Worm (Caenorhabditis elegans) whole organism, L2 larva: Measurements from ENCODE around the gene his-2.

Experiments
- C34F6.9 ChIP-seq: fragments of 150-350 bp; optimal IDR thresholded peaks from 2 replicates; lab custom pipeline; 2014; ENCODE audit warnings: missing biosample characterization, missing genetic modification characterization
- F13H6.1 ChIP-seq: sonication (generic microtip); optimal IDR thresholded peaks from 2 replicates; lab custom pipeline; 2016; ENCODE audit warnings: missing genetic modification characterization, missing compliant biosample characterization
- Y55F3AM.14 ChIP-seq: fragments of 200-800 bp; sonication (Bioruptor generic); optimal IDR thresholded peaks from 2 replicates; lab custom pipeline; 2018; ENCODE audit warnings: mild to moderate bottlenecking, missing genetic modification characterization, missing compliant biosample characterization
- ZK546.5 ChIP-seq: sonication (generic microtip); optimal IDR thresholded peaks from 2 replicates; lab custom pipeline; 2017; ENCODE audit warnings: missing biosample characterization, missing genetic modification characterization
- alr-1 ChIP-seq: fragments of 150-350 bp; optimal IDR thresholded peaks from 2 replicates; lab custom pipeline; 2014; ENCODE audit warnings: missing biosample characterization, missing genetic modification characterization
- blmp-1 ChIP-seq: sonication (generic microtip); optimal IDR thresholded peaks from 2 replicates; lab custom pipeline; 2017; ENCODE audit warnings: missing genetic modification characterization, mild to moderate bottlenecking, missing compliant biosample characterization, antibody characterized with exemption, moderate library complexity; ENCODE audit not compliant: insufficient read depth
- ceh-82 ChIP-seq: fragments of 150-350 bp; optimal IDR thresholded peaks from 2 replicates; lab custom pipeline; 2014; ENCODE audit warnings: missing biosample characterization, missing genetic modification characterization
- crh-2 ChIP-seq: sonication (generic microtip); optimal IDR thresholded peaks from 2 replicates; lab custom pipeline; 2017; ENCODE audit warnings: missing biosample characterization, missing genetic modification characterization
- egl-27 ChIP-seq: sonication (generic microtip); optimal IDR thresholded peaks from 3 replicates; lab custom pipeline; 2017; ENCODE audit warnings: missing biosample characterization, missing genetic modification reagents, missing genetic modification characterization
- elt-1 ChIP-seq: fragments of 150-350 bp; optimal IDR thresholded peaks from 2 replicates; lab custom pipeline; 2014; ENCODE audit warnings: missing biosample characterization, missing genetic modification characterization
- elt-3 ChIP-seq: sonication (generic microtip); optimal IDR thresholded peaks from 2 replicates; lab custom pipeline; 2017; ENCODE audit warnings: missing biosample characterization, missing genetic modification characterization
- fos-1 ChIP-seq: fragments of 150-350 bp; optimal IDR thresholded peaks from 2 replicates; lab custom pipeline; 2014; ENCODE audit warnings: missing biosample characterization, missing genetic modification characterization
- gmeb-1 ChIP-seq: fragments of 150-350 bp; optimal IDR thresholded peaks from 2 replicates; lab custom pipeline; 2014; ENCODE audit warnings: missing biosample characterization, missing genetic modification characterization
- lin-11 ChIP-seq: fragments of 150-350 bp; sonication (generic microtip); optimal IDR thresholded peaks from 2 replicates; lab custom pipeline; 2014; ENCODE audit warnings: missing biosample characterization, missing genetic modification characterization, inconsistent platforms, mixed read lengths
- lin-39 ChIP-seq: fragments of 150-350 bp; optimal IDR thresholded peaks from 2 replicates; lab custom pipeline; 2014; ENCODE audit warnings: missing biosample characterization, missing genetic modification reagents, missing genetic modification characterization
- lsy-2 ChIP-seq, 2 experiments: fragments of 150-350 bp in 1 of 2; sonication (generic microtip) in 1 of 2; optimal IDR thresholded peaks; 2 replicates each; lab custom pipeline; 2014 to 2017; ENCODE audit warnings: missing biosample characterization in 2 of 2, missing genetic modification characterization in 2 of 2
- mbf-1 ChIP-seq: sonication (generic microtip); optimal IDR thresholded peaks from 2 replicates; lab custom pipeline; 2017; ENCODE audit warnings: missing biosample characterization, missing genetic modification characterization
- mdl-1 ChIP-seq, 2 experiments: fragments of 150-350 bp in 1 of 2; sonication (generic microtip) in 1 of 2; optimal IDR thresholded peaks; 2 replicates each; lab custom pipeline; 2017; ENCODE audit warnings: missing biosample characterization in 2 of 2, missing genetic modification characterization in 2 of 2
- nhr-11 ChIP-seq: fragments of 150-350 bp; optimal IDR thresholded peaks from 2 replicates; lab custom pipeline; 2014; ENCODE audit warnings: missing biosample characterization, missing genetic modification characterization
- nhr-12 ChIP-seq: fragments of 150-350 bp; optimal IDR thresholded peaks from 2 replicates; lab custom pipeline; 2014; ENCODE audit warnings: missing biosample characterization, missing genetic modification characterization
- nhr-237 ChIP-seq: fragments of 150-350 bp; optimal IDR thresholded peaks from 2 replicates; lab custom pipeline; 2014; ENCODE audit warnings: missing biosample characterization, missing genetic modification characterization
- nhr-25 ChIP-seq: fragments of 150-350 bp; sonication (generic microtip); optimal IDR thresholded peaks from 3 replicates; lab custom pipeline; 2014; ENCODE audit warnings: missing biosample characterization, missing genetic modification characterization
- nhr-77 ChIP-seq: fragments of 150-350 bp; optimal IDR thresholded peaks from 2 replicates; lab custom pipeline; 2014; ENCODE audit warnings: missing biosample characterization, missing genetic modification characterization
- peb-1 ChIP-seq: fragments of 150-350 bp; optimal IDR thresholded peaks from 2 replicates; lab custom pipeline; 2014; ENCODE audit warnings: missing biosample characterization, missing genetic modification characterization
- sem-4 ChIP-seq: fragments of 150-350 bp; optimal IDR thresholded peaks from 2 replicates; lab custom pipeline; 2014; ENCODE audit warnings: missing biosample characterization, missing genetic modification reagents, missing genetic modification characterization
- sma-3 ChIP-seq: sonication (generic microtip); optimal IDR thresholded peaks from 2 replicates; lab custom pipeline; 2016; ENCODE audit warnings: missing genetic modification reagents, missing genetic modification characterization, missing compliant biosample characterization
- sma-9 ChIP-seq, 2 experiments: fragments of 150-350 bp in 1 of 2; sonication (generic microtip) in 1 of 2; optimal IDR thresholded peaks; 2 replicates each; lab custom pipeline; 2014 to 2016; ENCODE audit warnings: missing genetic modification characterization in 2 of 2, mild to moderate bottlenecking in 1 of 2, missing biosample characterization in 1 of 2, missing compliant biosample characterization in 1 of 2, missing genetic modification reagents in 1 of 2, moderate library complexity in 1 of 2
- snpc-4 ChIP-seq: fragments of 150-350 bp; optimal IDR thresholded peaks from 2 replicates; lab custom pipeline; 2014; ENCODE audit warnings: missing biosample characterization, missing genetic modification characterization
- unc-39 ChIP-seq: fragments of 150-350 bp; optimal IDR thresholded peaks from 2 replicates; lab custom pipeline; 2014; ENCODE audit warnings: missing biosample characterization, missing genetic modification characterization
- unc-62 ChIP-seq: fragments of 150-350 bp; optimal IDR thresholded peaks from 2 replicates; lab custom pipeline; 2014; ENCODE audit warnings: missing biosample characterization, missing genetic modification reagents, missing genetic modification characterization
- zag-1 ChIP-seq: fragments of 150-350 bp; optimal IDR thresholded peaks from 2 replicates; lab custom pipeline; 2014; ENCODE audit warnings: missing biosample characterization, missing genetic modification characterization
- ztf-1 ChIP-seq: fragments of 200-800 bp; sonication (Bioruptor generic); conservative IDR thresholded peaks from 2 replicates; pipeline ENCODE4 v1.3.6; 2022; ENCODE audit warnings: missing genetic modification characterization, missing compliant biosample characterization
- ztf-4 ChIP-seq: fragments of 150-350 bp; optimal IDR thresholded peaks from 2 replicates; lab custom pipeline; 2014; ENCODE audit warnings: missing biosample characterization, missing genetic modification characterization

his-2 gene

ce11 chrV:16020042-16020441 is 22.0 kb downstream of the his-2 start, which contains the start of gene srx-44:
srx-44 (plus strand) TSS chrV:16020342.
- TF ChIP-seq lin-39 (tag; lab: Kevin White, UChicago) (no peak), Y55F3AM.14 (GFP tag; lab: Kevin White, UChicago) (no peak), lin-11 (tag; lab: Kevin White, UChicago) (no peak), nhr-77 (tag; lab: Kevin White, UChicago) (no peak), elt-3 (tag; lab: Kevin White, UChicago) (no peak), mbf-1 (tag; lab: Kevin White, UChicago) (no peak), sem-4 (tag; lab: Kevin White, UChicago) (no peak), zag-1 (tag; lab: Kevin White, UChicago) (no peak), ztf-1 (GFP tag; lab: Robert Waterston, UW) (no peak)

ce11 chrV:16017671-16018070 is 24.4 kb downstream of the his-2 start, which contains the start of gene srx-43:
srx-43 (plus strand) TSS chrV:16017971.
- TF ChIP-seq ztf-4 (no peak), sma-9 (GFP tag; optimal IDR thresholded peaks at IDR 0.05; lab: Kevin White, UChicago) (no peak), sma-9 (tag; optimal IDR thresholded peaks at IDR 0.05; lab: Kevin White, UChicago) (no peak), ceh-82 (tag; lab: Kevin White, UChicago) (no peak)
- TF ChIP-seq, all 48 proteins: peak for 0

ce11 chrV:16016977-16017376 is 25.1 kb downstream of the his-2 start:
- TF ChIP-seq Y55F3AM.14 (GFP tag; lab: Kevin White, UChicago) (no peak), zag-1 (tag; lab: Kevin White, UChicago) (no peak), nhr-11 (no peak), lin-11 (tag; lab: Kevin White, UChicago) (no peak), ZK546.5 (tag; lab: Kevin White, UChicago) (no peak), gmeb-1 (tag; lab: Kevin White, UChicago) (no peak), C34F6.9 (tag; lab: Kevin White, UChicago) (no peak), blmp-1 (tag; lab: Kevin White, UChicago) (no peak), mdl-1 (tag; optimal IDR thresholded peaks at IDR 0.05; lab: Kevin White, UChicago) (no peak), egl-27 (tag; lab: Kevin White, UChicago) (no peak), ceh-82 (tag; lab: Kevin White, UChicago) (no peak), fos-1 (tag; lab: Kevin White, UChicago) (no peak), elt-1 (tag; lab: Kevin White, UChicago) (no peak), lsy-2 (tag; optimal IDR thresholded peaks at IDR 0.05; lab: Kevin White, UChicago) (no peak), sma-3 (no peak), unc-62 (GFP tag; lab: Kevin White, UChicago) (no peak), nhr-12 (no peak), elt-3 (tag; lab: Kevin White, UChicago) (no peak)

- TF ChIP-seq alr-1 (tag; lab: Kevin White, UChicago) (no peak), elt-1 (tag; lab: Kevin White, UChicago) (no peak)
Observed at ce11 chrV:16015652-16016051, 26.4 kb downstream of the his-2 start, which contains the start of gene str-232. str-232 (minus strand) TSS chrV:16015752.

ce11 chrV:16009564-16009963 is 32.5 kb downstream of the his-2 start, which contains the start of gene str-233:
str-233 (minus strand) TSS chrV:16009664.
- TF ChIP-seq sem-4 (tag; lab: Kevin White, UChicago) (no peak), nhr-11 (no peak), crh-2 (no peak), lin-39 (tag; lab: Kevin White, UChicago) (no peak), nhr-12 (no peak), unc-39 (no peak), sma-3 (no peak), F13H6.1 (tag; lab: Kevin White, UChicago) (no peak), egl-27 (tag; lab: Kevin White, UChicago) (no peak), alr-1 (tag; lab: Kevin White, UChicago) (no peak), nhr-237 (no peak), mdl-1 (tag; optimal IDR thresholded peaks at IDR 0.05; lab: Kevin White, UChicago) (no peak), peb-1 (no peak), snpc-4 (tag; lab: Kevin White, UChicago) (no peak), nhr-25 (tag; lab: Kevin White, UChicago) (no peak)
